Worm (Caenorhabditis elegans): ENCODE data around the gene D1025.1.

Gene D1025.1

ce11 chrX:14520463-14520862 is at the start of gene D1025.1:
TSS of gene D1025.1 (plus strand) at chrX:14520763.
- TF ChIP-seq ceh-13 (GFP tag; optimal IDR thresholded peaks at IDR 0.05) (no peak), ama-1 (optimal IDR thresholded peaks at IDR 0.05) (no peak), pes-1 (GFP tag; IDR thresholded peaks at IDR 0.05) (no peak), flt-1 (GFP tag; IDR thresholded peaks at IDR 0.05) (no peak), aly-1 (tag; optimal IDR thresholded peaks at IDR 0.05) (no peak), hmbx-1 (tag; optimal IDR thresholded peaks at IDR 0.05) (no peak), F13C5.2 (tag; optimal IDR thresholded peaks at IDR 0.05) (no peak), sea-1 (GFP tag; conservative IDR thresholded peaks at IDR 0.05) (no peak)

DNA sequence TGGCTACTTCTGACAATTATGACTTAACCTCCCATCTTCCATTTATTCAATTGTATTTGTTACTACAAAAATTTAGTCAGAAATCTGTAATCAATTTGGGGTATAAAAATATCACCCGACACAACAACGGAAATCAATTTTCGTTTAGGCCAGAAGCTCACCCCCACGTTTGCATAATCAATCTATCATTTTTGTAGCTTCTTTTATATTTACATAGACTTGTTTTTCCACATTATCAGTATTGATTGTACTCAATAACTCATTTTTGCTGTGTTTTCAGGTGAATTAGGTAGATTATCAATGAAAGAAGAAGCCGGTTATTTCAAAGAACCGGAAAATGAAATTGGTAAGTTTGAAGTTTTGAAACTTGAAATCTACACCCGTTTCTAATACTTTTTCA is 46.8 kb upstream of the D1025.1 start, which contains the start of gene M163.5:
TSS of gene M163.5 (plus strand) at position 301 of the 400 bp plus-strand sequence.
- TF ChIP-seq ceh-13 (GFP tag; optimal IDR thresholded peaks at IDR 0.05), result no peak
- no peak for TF ChIP-seq tbx-37 (GFP tag; conservative IDR thresholded peaks at IDR 0.05)
- no peak for TF ChIP-seq tbx-11 (GFP tag; IDR thresholded peaks at IDR 0.05)
- no peak for TF ChIP-seq hmg-4 (GFP tag; optimal IDR thresholded peaks at IDR 0.05)
- TF ChIP-seq B0310.2 (tag; optimal IDR thresholded peaks at IDR 0.05), result no peak
- TF ChIP-seq ceh-36 (tag; optimal IDR thresholded peaks at IDR 0.05), result no peak
- no peak for TF ChIP-seq hmbx-1 (tag; optimal IDR thresholded peaks at IDR 0.05)

ce11 chrX:14476625-14477257 is 43.8 kb upstream of the D1025.1 start:
- no peak for TF ChIP-seq tbx-11 (GFP tag; IDR thresholded peaks at IDR 0.05)
- no peak for TF ChIP-seq hmbx-1 (tag; optimal IDR thresholded peaks at IDR 0.05)
- no peak for TF ChIP-seq sea-1 (GFP tag; conservative IDR thresholded peaks at IDR 0.05)
- TF ChIP-seq tra-4 (tag; optimal IDR thresholded peaks at IDR 0.05), result no peak
- no peak for TF ChIP-seq aly-1 (tag; optimal IDR thresholded peaks at IDR 0.05)
- TF ChIP-seq ceh-36 (tag; optimal IDR thresholded peaks at IDR 0.05), result no peak
- TF ChIP-seq flt-1 (GFP tag; IDR thresholded peaks at IDR 0.05), result no peak
- no peak for TF ChIP-seq hnd-1 (tag; optimal IDR thresholded peaks at IDR 0.05)
- TF ChIP-seq tbx-37 (GFP tag; conservative IDR thresholded peaks at IDR 0.05), result no peak
- TF ChIP-seq F13C5.2 (tag; optimal IDR thresholded peaks at IDR 0.05), result no peak
- TF ChIP-seq hmg-4 (GFP tag; optimal IDR thresholded peaks at IDR 0.05), result no peak
- TF ChIP-seq B0310.2 (tag; optimal IDR thresholded peaks at IDR 0.05), result no peak
- TF ChIP-seq pes-1 (GFP tag; IDR thresholded peaks at IDR 0.05), result no peak
- no peak for TF ChIP-seq ama-1 (optimal IDR thresholded peaks at IDR 0.05)
- no peak for TF ChIP-seq scrt-1 (GFP tag; IDR thresholded peaks at IDR 0.05)
- TF ChIP-seq ceh-13 (GFP tag; optimal IDR thresholded peaks at IDR 0.05), result no peak
- TF ChIP-seq ets-7 (tag; optimal IDR thresholded peaks at IDR 0.05), result no peak

- TF ChIP-seq scrt-1 (GFP tag; IDR thresholded peaks at IDR 0.05), result no peak
- TF ChIP-seq ama-1 (optimal IDR thresholded peaks at IDR 0.05), result no peak
- TF ChIP-seq hmg-4 (GFP tag; optimal IDR thresholded peaks at IDR 0.05), result no peak
- TF ChIP-seq tra-4 (tag; optimal IDR thresholded peaks at IDR 0.05), result no peak
- no peak for TF ChIP-seq ets-7 (tag; optimal IDR thresholded peaks at IDR 0.05)
- TF ChIP-seq aly-1 (tag; optimal IDR thresholded peaks at IDR 0.05), result no peak
- TF ChIP-seq hnd-1 (tag; optimal IDR thresholded peaks at IDR 0.05), result no peak
- TF ChIP-seq F13C5.2 (tag; optimal IDR thresholded peaks at IDR 0.05), result no peak
Observed at ce11 chrX:14477338-14477737, 43.2 kb upstream of the D1025.1 start.

ce11 chrX:14478193-14478592 is 42.4 kb upstream of the D1025.1 start:
- no peak for TF ChIP-seq tra-4 (tag; optimal IDR thresholded peaks at IDR 0.05)

ce11 chrX:14478743-14479428 is 41.7 kb upstream of the D1025.1 start, which contains the start of gene M163.11:
TSS of gene M163.11 (plus strand) at chrX:14479378.
- TF ChIP-seq tbx-11 (GFP tag; IDR thresholded peaks at IDR 0.05) (no peak), ceh-36 (tag; optimal IDR thresholded peaks at IDR 0.05) (no peak), tra-4 (tag; optimal IDR thresholded peaks at IDR 0.05) (no peak), hnd-1 (tag; optimal IDR thresholded peaks at IDR 0.05) (no peak), F13C5.2 (tag; optimal IDR thresholded peaks at IDR 0.05) (no peak), sea-1 (GFP tag; conservative IDR thresholded peaks at IDR 0.05) (no peak), aly-1 (tag; optimal IDR thresholded peaks at IDR 0.05) (no peak), pes-1 (GFP tag; IDR thresholded peaks at IDR 0.05) (no peak), ama-1 (optimal IDR thresholded peaks at IDR 0.05) (no peak), scrt-1 (GFP tag; IDR thresholded peaks at IDR 0.05) (no peak), flt-1 (GFP tag; IDR thresholded peaks at IDR 0.05) (no peak), ceh-13 (GFP tag; optimal IDR thresholded peaks at IDR 0.05) (no peak)

DNA sequence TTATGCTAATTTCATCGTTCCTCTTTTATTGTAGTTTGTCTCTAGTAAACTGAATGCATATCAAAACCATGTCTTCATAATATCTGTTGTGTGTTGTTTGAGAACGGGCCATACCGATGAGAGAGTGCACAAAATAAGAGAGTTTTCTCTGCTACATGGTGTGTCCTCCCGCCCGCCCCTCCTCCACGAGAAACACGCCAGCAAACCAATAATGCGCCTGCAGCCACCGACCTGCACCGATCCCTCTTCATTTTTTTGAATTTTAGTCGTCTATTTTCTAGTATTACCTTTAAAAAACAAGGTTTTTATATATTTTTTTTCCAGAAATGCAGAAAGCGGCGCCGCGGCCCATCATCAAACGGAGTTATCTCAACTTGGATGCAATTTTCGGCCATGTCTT is 40.3 kb upstream of the D1025.1 start, which contains the start of gene gfi-3:
TSS of gene gfi-3 (plus strand) at position 325 of the 400 bp plus-strand sequence.
- TF ChIP-seq ceh-13 (GFP tag; optimal IDR thresholded peaks at IDR 0.05) (no peak), pes-1 (GFP tag; IDR thresholded peaks at IDR 0.05) (peak; percentile 76), hmg-4 (GFP tag; optimal IDR thresholded peaks at IDR 0.05) (peak; percentile 69), flt-1 (GFP tag; IDR thresholded peaks at IDR 0.05) (no peak), B0310.2 (tag; optimal IDR thresholded peaks at IDR 0.05) (no peak), tbx-11 (GFP tag; IDR thresholded peaks at IDR 0.05) (peak; percentile 47; the same call in 1 of the 2 replicates), F13C5.2 (tag; optimal IDR thresholded peaks at IDR 0.05) (peak; percentile 82), ceh-36 (tag; optimal IDR thresholded peaks at IDR 0.05) (peak; percentile 9), scrt-1 (GFP tag; IDR thresholded peaks at IDR 0.05) (0 out of 2 replicates have a peak, but pooled peaks have one; percentile 47), tbx-37 (GFP tag; conservative IDR thresholded peaks at IDR 0.05) (peak; percentile 48; the same call in 1 of the 2 replicates), tra-4 (tag; optimal IDR thresholded peaks at IDR 0.05) (no peak), ama-1 (optimal IDR thresholded peaks at IDR 0.05) (no peak), ets-7 (tag; optimal IDR thresholded peaks at IDR 0.05) (no peak), aly-1 (tag; optimal IDR thresholded peaks at IDR 0.05) (no peak), hmbx-1 (tag; optimal IDR thresholded peaks at IDR 0.05) (no peak), sea-1 (GFP tag; conservative IDR thresholded peaks at IDR 0.05) (peak; percentile 51; the same call in 1 of the 2 replicates), hnd-1 (tag; optimal IDR thresholded peaks at IDR 0.05) (no peak)
